Fruit fly (Drosophila melanogaster): ENCODE data around the gene CG14200.

- TF ChIP-seq CG8478 (optimal IDR thresholded peaks at IDR 0.05) (no peak), CTCF (optimal IDR thresholded peaks at IDR 0.05) (no peak)
Observed at dm6 chrX:19565714-19566316, 70.5 kb downstream of the CG14200 start, which contains the start of the genes Grip84 and car.
